Fruit fly (Drosophila melanogaster): Measurements from ENCODE around the gene eIF4E1.

The eIF4E1 gene

DNA sequence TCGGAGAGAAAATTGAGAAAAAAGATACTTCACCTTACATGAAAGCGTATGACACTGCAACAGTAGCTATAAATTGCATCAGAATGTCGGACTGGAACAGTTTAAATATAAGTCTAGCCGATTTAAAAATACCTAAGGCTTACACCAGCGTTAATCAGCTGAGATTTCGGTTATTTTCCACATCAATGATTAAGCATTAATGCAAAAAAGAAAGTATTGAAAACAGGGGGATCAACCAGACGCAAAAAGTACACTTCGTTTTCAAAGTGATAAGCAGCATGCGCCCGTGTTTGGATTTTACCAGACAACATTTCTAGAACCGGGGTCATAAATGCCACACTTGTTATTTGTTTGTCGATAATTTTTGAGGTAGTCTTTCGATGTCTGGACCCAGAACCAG, 19.9 kb upstream of the eIF4E1 start:
- no peak for TF ChIP-seq Rel (GFP tag; optimal IDR thresholded peaks at IDR 0.05)
- peak; percentile 90 for TF ChIP-seq Rel (tag; optimal IDR thresholded peaks at IDR 0.05)
- no peak for TF ChIP-seq rgr (GFP tag; optimal IDR thresholded peaks at IDR 0.05)
- TF ChIP-seq pan (optimal IDR thresholded peaks at IDR 0.05): no peak

DNA sequence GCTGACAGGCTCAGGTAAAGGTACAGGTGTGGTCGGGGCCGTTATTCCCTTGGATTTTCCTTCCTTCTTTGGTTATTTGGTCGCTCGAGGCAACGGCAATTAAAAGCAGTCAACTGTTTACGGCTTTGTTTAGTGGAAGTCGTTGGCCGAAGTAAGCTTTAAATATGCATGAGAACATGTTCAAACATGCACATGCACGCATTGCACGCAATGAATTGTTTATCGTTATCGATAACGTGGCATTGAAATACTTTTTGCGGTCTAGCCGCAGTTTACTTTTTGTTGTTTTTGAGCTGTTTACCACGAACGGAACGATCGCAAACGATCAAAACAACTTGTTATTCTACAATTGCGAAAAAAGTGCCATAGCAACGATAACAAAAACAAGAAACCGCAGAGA, 19.4 kb upstream of the eIF4E1 start:
- no peak for TF ChIP-seq dl (GFP tag; optimal IDR thresholded peaks at IDR 0.05; ENCODE audit: insufficient read depth in 1 of 2, partially characterized antibody in 2 of 2)
- no peak for TF ChIP-seq Dfd (GFP tag; optimal IDR thresholded peaks at IDR 0.05)
- no peak for TF ChIP-seq Vsx2 (GFP tag; optimal IDR thresholded peaks at IDR 0.05; ENCODE audit: partially characterized antibody)
- no peak for TF ChIP-seq brk (GFP tag; optimal IDR thresholded peaks at IDR 0.05)
- TF ChIP-seq pan (optimal IDR thresholded peaks at IDR 0.05): no peak
- no peak for TF ChIP-seq CG9705 (GFP tag; optimal IDR thresholded peaks at IDR 0.05)
- no peak for TF ChIP-seq Myc (optimal IDR thresholded peaks at IDR 0.05)

DNA sequence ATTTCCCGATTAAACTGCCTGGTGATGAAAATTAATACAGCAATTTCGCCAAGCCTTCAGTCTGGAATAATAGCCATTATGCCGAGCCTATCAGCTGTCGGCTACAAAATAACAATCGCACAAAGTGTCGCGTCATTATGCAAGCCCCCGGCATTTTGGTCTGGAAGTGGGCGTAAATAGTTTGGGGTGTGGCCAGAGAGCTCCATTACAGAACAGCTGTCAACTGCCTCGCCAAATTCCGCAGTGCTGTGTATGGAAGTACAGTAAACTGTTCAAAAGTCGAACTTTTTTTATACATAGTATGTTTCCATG, 18.5 kb upstream of the eIF4E1 start:
- no peak for TF ChIP-seq Jra (GFP tag; optimal IDR thresholded peaks at IDR 0.05)

DNA sequence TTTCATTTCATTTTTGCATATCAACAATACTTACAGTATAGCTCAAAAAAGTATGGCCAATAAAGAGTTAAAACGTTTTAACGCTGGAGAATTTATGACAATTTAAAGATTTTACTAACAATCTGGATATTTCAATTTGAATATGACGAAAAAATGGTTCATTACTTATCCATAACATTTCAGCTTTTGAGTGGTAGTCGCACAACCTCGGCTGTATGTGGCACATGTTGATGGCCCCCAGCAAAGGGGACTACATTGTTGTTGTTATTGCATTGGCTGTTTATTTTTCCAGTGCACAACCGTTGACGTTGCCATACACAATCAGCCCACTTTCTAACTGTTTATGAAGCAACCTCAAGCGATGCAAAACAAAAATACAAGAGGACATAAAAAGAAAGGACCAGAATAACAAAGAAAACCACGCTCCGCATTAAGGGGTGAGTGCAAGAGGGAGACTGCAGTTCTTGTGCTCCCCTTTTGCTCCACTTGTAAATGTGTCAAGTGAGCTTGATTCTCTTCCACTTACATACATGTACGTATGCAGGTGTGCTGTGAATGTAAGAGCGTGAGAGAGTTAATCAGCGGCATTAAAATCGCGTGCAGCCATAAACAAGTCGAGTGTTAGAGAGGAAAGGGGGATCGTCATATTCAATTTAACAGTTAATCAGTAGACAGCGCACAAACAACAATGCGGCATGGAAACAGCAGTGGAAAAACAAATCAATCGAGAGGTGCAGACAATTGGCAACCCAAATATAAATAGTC, 18.0 kb upstream of the eIF4E1 start:
- TF ChIP-seq dmrt93B (GFP tag; optimal IDR thresholded peaks at IDR 0.05) (peak; percentile 80), sage (GFP tag; optimal IDR thresholded peaks at IDR 0.05) (peak; percentile 71), Sp1 (GFP tag; optimal IDR thresholded peaks at IDR 0.05) (peak; percentile 90), br (GFP tag; optimal IDR thresholded peaks at IDR 0.05) (peak; percentile 95), ey (GFP tag; optimal IDR thresholded peaks at IDR 0.05) (peak; percentile 93), dsf (GFP tag; optimal IDR thresholded peaks at IDR 0.05; ENCODE audit: borderline replicate concordance) (peak; percentile 27), psq (GFP tag; optimal IDR thresholded peaks at IDR 0.05) (peak; percentile 86), CrebA (GFP tag; optimal IDR thresholded peaks at IDR 0.05; ENCODE audit: borderline replicate concordance) (no peak), CG32264 (GFP tag; optimal IDR thresholded peaks at IDR 0.05) (peak; percentile 86), woc (GFP tag; optimal IDR thresholded peaks at IDR 0.05) (peak; percentile 77), Dif (GFP tag; optimal IDR thresholded peaks at IDR 0.05; ENCODE audit: partially characterized antibody) (no peak), OdsH (GFP tag; optimal IDR thresholded peaks at IDR 0.05) (peak; percentile 90), rgr (GFP tag; optimal IDR thresholded peaks at IDR 0.05) (peak; percentile 88), lola (GFP tag; optimal IDR thresholded peaks at IDR 0.05) (no peak), Hr78 (GFP tag; optimal IDR thresholded peaks at IDR 0.05) (no peak), GATAd (GFP tag; optimal IDR thresholded peaks at IDR 0.05) (peak; percentile 12), sv (GFP tag; optimal IDR thresholded peaks at IDR 0.05) (no peak), Vsx2 (GFP tag; optimal IDR thresholded peaks at IDR 0.05; ENCODE audit: partially characterized antibody) (no peak), foxo (GFP tag; optimal IDR thresholded peaks at IDR 0.05) (peak; percentile 60 to 92), Dfd (GFP tag; optimal IDR thresholded peaks at IDR 0.05) (no peak), HLH106 (tag; optimal IDR thresholded peaks at IDR 0.05) (peak; percentile 91), fru (GFP tag; optimal IDR thresholded peaks at IDR 0.05) (peak; percentile 94), CG9705 (GFP tag; optimal IDR thresholded peaks at IDR 0.05) (peak; percentile 62), Hr83 (GFP tag; optimal IDR thresholded peaks at IDR 0.05; ENCODE audit: poor library complexity, severe bottlenecking) (no peak), Rel (GFP tag; optimal IDR thresholded peaks at IDR 0.05) (peak; percentile 46), Rel (tag; optimal IDR thresholded peaks at IDR 0.05) (peak; percentile 66), Jra (GFP tag; optimal IDR thresholded peaks at IDR 0.05) (peak; percentile 88), tai (GFP tag; optimal IDR thresholded peaks at IDR 0.05) (peak; percentile 78), pan (optimal IDR thresholded peaks at IDR 0.05) (no peak), dl (GFP tag; optimal IDR thresholded peaks at IDR 0.05; ENCODE audit: insufficient read depth in 1 of 2, partially characterized antibody in 2 of 2) (no peak), h (GFP tag; optimal IDR thresholded peaks at IDR 0.05) (peak; percentile 90), usp (GFP tag; optimal IDR thresholded peaks at IDR 0.05) (no peak), jim (GFP tag; optimal IDR thresholded peaks at IDR 0.05) (no peak), Myc (optimal IDR thresholded peaks at IDR 0.05) (no peak), brk (GFP tag; optimal IDR thresholded peaks at IDR 0.05) (peak; percentile 38), Abd-B (GFP tag; optimal IDR thresholded peaks at IDR 0.05) (no peak), Mio (GFP tag; optimal IDR thresholded peaks at IDR 0.05) (peak; percentile 27), Hnf4 (GFP tag; optimal IDR thresholded peaks at IDR 0.05) (peak; percentile 87), N (GFP tag; optimal IDR thresholded peaks at IDR 0.05) (no peak)
